Fruit fly (Drosophila melanogaster) ovary, adult (tissue): Measurements from ENCODE around the gene eag.

Source experiments
- CG17801 ChIP-seq: fragments of 200-800 bp; optimal IDR thresholded peaks from 2 replicates; lab custom pipeline; 2019; ENCODE audit warnings: missing biosample characterization, mild to moderate bottlenecking, missing genetic modification characterization, moderate library complexity; ENCODE audit not compliant: partially characterized antibody

Gene eag

DNA sequence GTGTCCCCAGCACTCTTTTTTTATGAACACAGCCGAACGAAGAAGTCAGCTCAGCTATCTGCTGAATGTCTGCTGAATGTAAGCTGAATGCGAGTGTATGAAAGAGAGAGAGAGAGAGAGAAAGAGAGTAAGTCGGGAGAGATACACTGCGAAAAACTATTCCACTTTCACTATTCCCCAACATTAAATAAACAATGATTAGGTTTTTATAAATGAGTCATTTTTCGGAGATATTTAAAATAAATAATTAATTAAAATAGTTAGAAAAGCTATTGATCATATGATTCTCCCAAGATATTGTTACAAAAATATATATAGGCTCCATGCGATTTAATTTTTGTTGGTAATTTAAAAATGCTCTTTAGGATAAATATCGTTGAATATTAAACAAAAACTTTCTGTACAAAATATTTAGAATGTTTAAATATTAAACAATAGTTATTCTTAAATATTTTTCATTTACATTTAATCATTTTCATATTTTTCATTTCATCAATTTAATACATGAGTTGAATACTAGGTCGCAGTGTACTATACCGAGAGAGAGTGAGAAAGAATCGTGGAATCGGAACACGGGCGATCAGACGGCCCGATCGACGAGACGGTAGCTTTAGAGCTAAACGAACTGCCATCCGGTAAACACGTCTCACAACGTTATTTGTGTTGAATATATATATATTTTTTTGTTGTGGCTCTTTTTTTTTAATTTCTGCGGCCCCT, 68.7 kb downstream of the eag start, which contains the start of gene be:
be (plus strand) TSS at position 611 of the 720 bp plus-strand sequence.
- peak; percentile 40 for TF ChIP-seq CG17801

DNA sequence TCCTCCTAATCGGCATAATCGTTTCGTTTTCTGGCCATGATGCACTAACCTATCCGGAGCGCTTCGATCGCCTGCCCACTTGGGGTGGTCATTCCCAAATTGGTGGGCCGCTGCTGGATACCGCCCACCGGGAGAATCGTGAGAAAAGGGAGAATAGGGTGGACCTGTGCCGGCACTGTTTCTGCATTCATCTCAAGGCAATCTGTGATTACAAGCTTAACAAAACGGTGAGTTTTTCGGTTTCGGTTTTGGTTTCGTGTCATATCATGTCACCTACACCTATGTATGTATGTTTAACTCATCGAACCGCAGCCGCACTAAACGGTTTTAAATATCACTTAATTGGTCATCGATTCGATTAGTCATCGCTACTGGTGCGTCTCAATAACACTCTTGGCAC, 69.5 kb downstream of the eag start:
- no peak for TF ChIP-seq CG17801

DNA sequence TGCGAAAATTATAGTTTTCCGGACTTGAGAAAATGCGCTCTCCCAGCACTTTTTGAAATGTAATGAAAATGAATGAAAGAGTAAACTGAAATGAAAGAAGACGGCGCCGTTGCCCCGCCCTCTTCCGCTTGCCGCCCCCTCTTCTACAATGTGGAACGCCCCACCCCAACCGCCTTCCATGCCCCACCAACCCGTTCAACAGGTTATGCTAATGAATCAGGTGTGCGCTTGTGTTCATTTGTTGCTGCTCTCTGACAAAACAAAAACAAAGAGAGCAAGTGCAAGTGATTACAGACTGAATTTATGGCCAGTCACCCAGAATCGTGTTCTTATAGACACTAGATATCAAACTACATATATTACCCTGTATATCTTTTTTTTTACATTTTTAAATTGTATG, 70.5 kb downstream of the eag start:
- no peak for TF ChIP-seq CG17801

DNA sequence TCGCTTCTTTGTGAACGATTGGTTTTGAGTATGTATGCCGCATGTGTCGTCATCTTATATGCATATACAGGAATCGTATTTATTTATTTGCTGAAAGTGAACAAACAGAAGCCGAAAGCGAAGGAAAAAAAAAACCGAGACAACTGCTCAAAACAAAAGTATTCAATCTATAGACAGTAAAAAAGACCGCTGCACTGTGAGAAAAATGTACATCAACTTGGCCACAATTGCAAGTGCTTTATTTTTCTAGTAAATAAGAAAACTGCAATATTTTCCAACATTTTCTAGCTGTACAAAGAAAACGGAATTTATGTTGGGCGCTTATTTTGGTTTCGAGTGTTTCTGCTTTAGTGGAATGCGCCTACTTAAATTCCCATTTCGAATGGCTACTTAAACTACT, 71.6 kb downstream of the eag start:
- no peak for TF ChIP-seq CG17801

DNA sequence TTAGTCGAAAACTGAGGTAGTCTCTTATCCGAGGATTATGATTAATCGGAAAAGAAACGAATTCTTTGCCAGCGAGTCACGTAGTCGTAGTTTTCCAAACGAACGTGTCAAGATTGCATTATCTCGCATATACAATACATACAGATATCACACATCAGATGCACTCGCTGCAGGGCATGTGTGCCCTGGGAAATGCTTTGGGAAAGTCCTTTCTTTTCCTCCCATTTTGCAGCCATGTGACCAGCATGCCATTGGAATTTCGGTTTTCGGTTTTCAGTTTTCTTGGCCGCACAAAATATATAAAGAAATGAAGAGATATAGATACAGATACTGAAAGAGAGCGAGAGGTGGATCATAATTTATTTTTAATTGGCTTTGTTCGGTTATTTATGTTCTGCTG, 72.9 kb downstream of the eag start:
- no peak for TF ChIP-seq CG17801

DNA sequence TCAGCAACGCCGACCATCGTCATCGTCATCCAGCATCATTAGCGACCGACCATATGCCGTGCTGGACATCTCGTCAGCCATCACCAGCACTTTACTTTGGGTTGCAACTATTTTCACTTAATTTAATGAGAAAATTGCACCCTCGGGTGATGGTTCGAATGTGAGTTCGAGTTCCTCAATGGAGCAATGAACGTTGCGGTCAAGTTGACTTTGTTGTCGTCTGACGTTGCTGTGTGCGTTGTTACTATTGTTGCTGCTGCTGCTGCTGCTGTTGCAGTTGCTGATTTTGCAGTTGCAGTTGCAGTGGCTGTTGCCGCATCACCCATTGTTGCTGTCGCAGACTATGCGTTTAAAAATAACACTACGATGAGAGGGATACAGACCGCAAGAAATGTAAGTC, 74.6 kb downstream of the eag start:
- TF ChIP-seq CG17801, result no peak

DNA sequence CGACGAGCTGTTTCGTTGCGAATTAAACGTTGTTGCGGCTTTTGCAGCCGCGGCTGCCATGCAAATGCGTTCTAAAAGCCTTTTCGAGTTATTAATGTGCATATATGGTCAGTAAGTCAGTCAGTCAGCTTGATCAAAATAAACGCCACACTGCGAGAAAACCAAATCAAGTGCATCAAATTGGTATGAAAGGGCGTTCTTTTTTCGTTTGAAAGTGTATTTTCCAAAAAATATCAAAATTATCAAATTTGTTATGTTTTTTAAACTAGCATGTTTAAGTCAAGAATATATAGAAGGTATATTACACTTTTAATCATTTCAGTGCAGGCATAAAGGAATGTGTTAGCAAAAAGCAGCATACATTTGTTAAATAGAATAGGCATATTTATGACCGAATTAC, 87.2 kb downstream of the eag start:
- TF ChIP-seq CG17801, result peak; percentile 30

DNA sequence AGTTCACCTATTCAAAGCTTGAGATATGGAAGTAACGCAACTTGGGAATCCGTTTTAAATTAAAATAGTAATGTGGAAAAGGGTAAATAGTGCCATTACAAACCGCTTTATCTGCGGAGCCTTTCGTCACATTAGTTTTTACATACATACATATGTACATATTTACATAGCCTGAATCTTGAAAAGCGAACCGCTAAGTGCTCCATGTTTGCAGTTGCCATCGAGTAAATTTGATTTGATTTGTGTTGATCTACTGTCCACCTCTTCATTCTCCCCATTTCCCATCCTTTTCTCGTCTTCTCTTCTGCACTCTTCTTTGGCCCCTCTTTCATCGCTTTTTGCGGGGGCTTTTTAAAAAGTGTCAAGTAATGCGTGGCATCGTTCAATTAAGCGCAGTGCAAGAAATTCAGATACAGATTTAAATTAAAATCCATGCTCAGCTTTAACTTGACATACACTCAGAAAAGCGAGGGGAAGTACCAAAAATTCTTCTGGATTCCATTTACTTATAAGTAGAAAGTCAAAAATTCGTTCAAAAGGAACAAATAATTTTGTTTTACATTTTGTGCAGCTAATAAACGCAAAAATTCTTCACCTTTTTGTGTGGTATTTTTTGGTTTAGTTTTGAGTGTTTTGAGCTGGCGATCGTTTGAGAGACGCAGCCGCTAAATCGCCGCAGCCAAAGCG, 87.9 kb downstream of the eag start:
- peak; percentile 11 for TF ChIP-seq CG17801

DNA sequence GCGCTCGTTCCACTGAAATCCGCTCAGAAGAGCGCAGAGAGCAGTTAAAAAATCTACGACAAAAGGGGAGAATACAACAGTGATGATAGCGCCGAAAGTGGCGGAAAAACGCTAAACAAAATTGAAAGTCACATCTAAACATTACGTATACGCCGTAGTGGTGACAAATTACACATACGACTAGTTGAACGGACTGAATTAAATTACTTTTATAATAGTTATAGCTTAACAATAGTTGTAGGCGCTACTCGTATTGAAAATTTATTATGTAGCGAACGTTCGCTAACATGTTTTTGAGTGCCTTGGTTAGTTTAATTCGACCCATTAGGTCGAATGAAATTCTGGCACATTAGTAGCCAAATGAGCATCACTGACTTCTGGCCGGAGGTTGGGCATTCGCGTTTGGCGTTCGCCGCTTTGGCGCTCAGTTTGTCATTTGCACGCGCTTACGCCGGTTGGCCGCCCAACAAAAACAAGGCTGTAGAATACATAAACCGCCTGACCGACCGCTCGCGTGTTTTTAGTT, 88.5 kb downstream of the eag start, which contains the start of gene CG5541:
CG5541 (plus strand) TSS at position 424 of the 526 bp plus-strand sequence.
- TF ChIP-seq CG17801, result peak; percentile 70

DNA sequence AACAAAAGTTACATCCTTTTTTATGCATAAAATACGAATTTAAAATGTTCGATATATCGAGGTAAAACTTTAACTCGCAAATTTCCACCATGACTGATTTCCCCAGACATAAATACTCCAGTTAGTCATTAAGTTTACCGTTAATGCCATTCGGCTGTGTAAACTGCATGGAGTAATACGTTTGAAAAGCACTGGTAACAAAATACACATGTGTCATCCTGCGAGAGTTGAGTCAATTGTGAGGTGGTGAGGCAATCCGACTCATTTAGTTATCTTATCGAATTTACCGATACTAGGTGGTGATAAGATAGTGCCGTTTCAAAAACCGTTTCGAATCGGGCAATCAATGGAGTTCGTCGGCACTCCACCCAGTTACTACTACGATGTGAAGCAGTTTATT, 90.3 kb downstream of the eag start:
- TF ChIP-seq CG17801, result no peak

DNA sequence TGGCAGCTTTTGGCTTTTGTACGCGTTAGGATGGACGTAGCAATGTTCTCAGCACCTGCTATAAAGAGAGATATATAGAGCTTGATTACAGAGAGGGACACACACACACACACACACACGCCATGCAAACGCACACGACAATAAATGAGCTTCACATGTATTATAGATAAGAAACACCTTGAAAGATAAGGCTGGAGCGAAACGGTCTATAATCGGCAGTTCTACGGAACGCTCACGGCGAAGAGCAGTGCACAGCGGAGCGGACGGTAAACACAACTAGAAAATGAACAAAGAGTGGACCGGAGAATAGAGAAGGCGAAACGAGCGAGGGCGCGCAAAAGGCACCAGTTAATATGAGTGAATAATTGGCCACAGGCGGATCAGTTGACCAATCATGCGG, 93.4 kb downstream of the eag start:
- no peak for TF ChIP-seq CG17801
